Worm (Caenorhabditis elegans): ENCODE results near the gene F40F11.3.

The F40F11.3 gene

ce11 chrIV:11602498-11603068 lies 8.8 kb upstream of the F40F11.3 start, which contains the start of gene rps-11:
rps-11 (plus strand) TSS chrIV:11602641.
- no peak for TF ChIP-seq nhr-76 (tag; optimal IDR thresholded peaks at IDR 0.05)
- TF ChIP-seq sem-2 (GFP tag; optimal IDR thresholded peaks at IDR 0.05), result no peak
- no peak for TF ChIP-seq bed-3 (GFP tag; optimal IDR thresholded peaks at IDR 0.05)
- TF ChIP-seq elt-3 (tag; optimal IDR thresholded peaks at IDR 0.05), result no peak
- no peak for TF ChIP-seq drap-1 (GFP tag; optimal IDR thresholded peaks at IDR 0.05)
- TF ChIP-seq mab-5 (tag; optimal IDR thresholded peaks at IDR 0.05), result no peak
- no peak for TF ChIP-seq M03D4.4 (tag; optimal IDR thresholded peaks at IDR 0.05)
- TF ChIP-seq unc-39 (tag; optimal IDR thresholded peaks at IDR 0.05), result no peak
- no peak for TF ChIP-seq nhr-28 (tag; optimal IDR thresholded peaks at IDR 0.05)
- no peak for TF ChIP-seq ham-2 (GFP tag; optimal IDR thresholded peaks at IDR 0.05)
- TF ChIP-seq ceh-39 (tag; optimal IDR thresholded peaks at IDR 0.05), result no peak

DNA sequence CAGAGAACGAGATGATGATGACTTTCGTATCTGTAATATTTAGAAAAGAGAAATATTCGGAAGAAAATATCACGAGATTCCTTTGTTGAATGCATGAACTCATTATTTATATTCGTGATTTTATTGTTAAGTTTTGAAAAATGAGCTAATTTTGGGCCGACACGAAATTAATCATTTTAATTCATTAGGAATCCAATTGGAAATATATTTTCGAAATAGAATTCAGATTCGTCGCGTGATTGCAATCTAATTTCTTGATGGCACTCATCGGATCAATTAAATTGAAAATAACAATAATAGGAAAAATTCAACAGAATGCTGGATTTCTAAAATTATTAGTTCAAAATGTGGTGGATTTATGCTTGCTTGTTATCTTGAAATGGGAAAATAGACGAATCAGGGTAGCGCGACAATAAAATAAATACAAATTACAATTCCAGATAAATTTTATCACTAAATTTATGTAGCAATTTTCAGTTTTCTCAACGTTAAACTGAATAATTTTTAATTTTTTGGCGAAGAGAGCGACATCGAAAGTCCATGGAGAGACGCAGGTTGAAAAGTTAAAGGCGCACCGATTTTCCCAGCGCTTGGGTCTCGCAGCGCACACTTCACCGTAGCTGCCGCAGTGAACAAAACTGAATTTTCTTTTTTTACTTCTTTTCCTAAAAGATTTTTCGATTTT lies 8.1 kb upstream of the F40F11.3 start:
- TF ChIP-seq nhr-28 (tag; optimal IDR thresholded peaks at IDR 0.05), result no peak
- TF ChIP-seq zip-8 (tag; optimal IDR thresholded peaks at IDR 0.05), result no peak
- TF ChIP-seq cnd-1 (tag; optimal IDR thresholded peaks at IDR 0.05), result no peak
- TF ChIP-seq unc-120 (tag; optimal IDR thresholded peaks at IDR 0.05; ENCODE audit: poor library complexity, severe bottlenecking), result peak; percentile 19
- TF ChIP-seq ztf-11 (tag; optimal IDR thresholded peaks at IDR 0.05), result no peak
- TF ChIP-seq unc-39 (tag; optimal IDR thresholded peaks at IDR 0.05), result no peak
- TF ChIP-seq sem-2 (GFP tag; optimal IDR thresholded peaks at IDR 0.05), result no peak
- no peak for TF ChIP-seq flh-1 (GFP tag; optimal IDR thresholded peaks at IDR 0.05)
- no peak for TF ChIP-seq nhr-76 (tag; optimal IDR thresholded peaks at IDR 0.05)
- TF ChIP-seq ceh-39 (tag; optimal IDR thresholded peaks at IDR 0.05), result peak; percentile 8
- peak; percentile 38 for TF ChIP-seq unc-62 (GFP tag; optimal IDR thresholded peaks at IDR 0.05)
- TF ChIP-seq ces-1 (GFP tag; optimal IDR thresholded peaks at IDR 0.05), result peak; percentile 22
- TF ChIP-seq lin-13 (tag; optimal IDR thresholded peaks at IDR 0.05), result peak; percentile 52
- no peak for TF ChIP-seq elt-3 (tag; optimal IDR thresholded peaks at IDR 0.05)
- TF ChIP-seq nhr-2 (tag; optimal IDR thresholded peaks at IDR 0.05), result no peak
- no peak for TF ChIP-seq bed-3 (GFP tag; optimal IDR thresholded peaks at IDR 0.05)
- peak; percentile 91 for TF ChIP-seq lsy-2 (tag; optimal IDR thresholded peaks at IDR 0.05)
- peak; percentile 39 for TF ChIP-seq M03D4.4 (tag; optimal IDR thresholded peaks at IDR 0.05)
- TF ChIP-seq lin-32 (GFP tag; optimal IDR thresholded peaks at IDR 0.05), result no peak
- peak; percentile 18 for TF ChIP-seq elt-1 (tag; optimal IDR thresholded peaks at IDR 0.05; ENCODE audit: borderline replicate concordance, insufficient read depth)
- no peak for TF ChIP-seq blmp-1 (tag; optimal IDR thresholded peaks at IDR 0.05)
- peak; percentile 33 for TF ChIP-seq drap-1 (GFP tag; optimal IDR thresholded peaks at IDR 0.05)
- no peak for TF ChIP-seq mab-5 (tag; optimal IDR thresholded peaks at IDR 0.05)
- TF ChIP-seq ceh-83 (GFP tag; optimal IDR thresholded peaks at IDR 0.05), result no peak
- no peak for TF ChIP-seq snpc-4 (tag; optimal IDR thresholded peaks at IDR 0.05)
- peak; percentile 80 for TF ChIP-seq mep-1 (tag; optimal IDR thresholded peaks at IDR 0.05)
- TF ChIP-seq ham-2 (GFP tag; optimal IDR thresholded peaks at IDR 0.05), result no peak
- TF ChIP-seq pha-4 (tag; optimal IDR thresholded peaks at IDR 0.05), result peak; percentile 49
- peak; percentile 32 for TF ChIP-seq mls-2 (tag; optimal IDR thresholded peaks at IDR 0.05)
- TF ChIP-seq ceh-43 (GFP tag; optimal IDR thresholded peaks at IDR 0.05), result no peak
- no peak for TF ChIP-seq nhr-237 (tag; optimal IDR thresholded peaks at IDR 0.05)
- TF ChIP-seq nhr-12 (tag; optimal IDR thresholded peaks at IDR 0.05), result no peak
- TF ChIP-seq sptf-1 (tag; optimal IDR thresholded peaks at IDR 0.05), result peak; percentile 17
- TF ChIP-seq hlh-1 (tag; optimal IDR thresholded peaks at IDR 0.05), result peak; percentile 39
- no peak for TF ChIP-seq tbx-8 (GFP tag; optimal IDR thresholded peaks at IDR 0.05)

DNA sequence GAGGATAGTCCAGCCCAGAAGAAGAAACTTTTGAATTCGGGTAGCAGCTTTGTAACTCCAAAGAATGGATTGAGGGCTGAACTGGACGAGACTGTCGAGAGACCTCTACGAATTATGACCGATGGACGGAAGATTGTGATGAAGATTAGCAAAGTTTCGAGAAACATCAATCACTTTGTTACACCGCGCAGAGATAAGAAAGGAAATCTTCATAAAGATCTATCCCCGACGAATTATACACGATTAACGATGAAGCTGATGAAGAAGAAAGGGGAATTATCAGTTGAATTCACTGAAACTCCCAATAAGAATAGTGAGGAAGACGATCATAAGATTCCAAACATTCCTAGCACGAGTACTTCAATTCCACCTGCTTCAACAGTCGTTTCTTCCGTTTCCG lies 5.9 kb upstream of the F40F11.3 start:
- TF ChIP-seq mab-5 (tag; optimal IDR thresholded peaks at IDR 0.05) (no peak), drap-1 (GFP tag; optimal IDR thresholded peaks at IDR 0.05) (no peak), ceh-83 (GFP tag; optimal IDR thresholded peaks at IDR 0.05) (no peak), ztf-11 (tag; optimal IDR thresholded peaks at IDR 0.05) (no peak), ham-2 (GFP tag; optimal IDR thresholded peaks at IDR 0.05) (no peak), elt-1 (tag; optimal IDR thresholded peaks at IDR 0.05; ENCODE audit: borderline replicate concordance, insufficient read depth) (peak; percentile 94), pha-4 (tag; optimal IDR thresholded peaks at IDR 0.05) (no peak), unc-62 (GFP tag; optimal IDR thresholded peaks at IDR 0.05) (peak; percentile 41)
